Fruit fly (Drosophila melanogaster): ENCODE data around the gene CG15535.

DNA sequence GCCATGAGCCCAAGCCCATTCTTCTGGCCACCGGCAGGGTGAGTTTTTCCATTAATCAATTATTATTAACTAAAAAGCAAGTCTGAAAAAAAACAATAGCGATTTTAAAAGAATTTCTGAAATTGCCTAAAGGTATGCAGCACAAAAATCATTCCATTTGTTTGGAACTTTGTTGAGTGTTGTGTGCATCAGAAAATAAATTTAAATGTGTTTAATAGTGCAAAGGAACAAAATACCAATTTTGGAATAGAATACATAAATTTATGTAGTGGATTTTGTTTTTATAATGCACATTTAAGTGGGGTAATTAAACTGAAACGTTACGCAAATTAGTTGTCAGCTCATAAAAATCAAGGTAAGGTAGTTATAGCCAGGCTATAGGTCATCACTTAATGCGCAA lies 40.5 kb upstream of the CG15535 start:
- TF ChIP-seq insv (optimal IDR thresholded peaks at IDR 0.05) (no peak), ttk (optimal IDR thresholded peaks at IDR 0.05) (no peak), psq (optimal IDR thresholded peaks at IDR 0.05) (no peak)
